Worm (Caenorhabditis elegans) whole organism, L4 larva: ENCODE measurements around the gene fbxc-36.

Source experiments
- F37D6.2 ChIP-seq: sonication (generic microtip); optimal IDR thresholded peaks from 2 replicates; lab custom pipeline; 2016; ENCODE audit warnings: mild to moderate bottlenecking, missing genetic modification characterization, missing compliant biosample characterization
- T26A8.4 ChIP-seq: fragments of 200-800 bp; sonication (Bioruptor generic); IDR thresholded peaks from 2 replicates; pipeline ENCODE4 v1.3.6; 2022; ENCODE audit warnings: missing genetic modification characterization, missing compliant biosample characterization
- Y105C5A.15 ChIP-seq: fragments of 200-800 bp; sonication (Bioruptor generic); IDR thresholded peaks from 2 replicates; pipeline ENCODE4 v1.3.6; 2022; ENCODE audit warnings: missing genetic modification characterization, missing compliant biosample characterization
- Y48G9A.11 ChIP-seq: fragments of 200-800 bp; sonication (Bioruptor generic); IDR thresholded peaks from 2 replicates; pipeline ENCODE4 v1.3.6; 2022; ENCODE audit warnings: missing genetic modification reagents, missing genetic modification characterization, missing compliant biosample characterization
- ZK337.2 ChIP-seq: fragments of 200-800 bp; sonication (Bioruptor generic); IDR thresholded peaks from 2 replicates; pipeline ENCODE4 v1.3.6; 2022; ENCODE audit warnings: missing genetic modification reagents, missing genetic modification characterization, missing compliant biosample characterization
- ZK546.5 ChIP-seq, 2 experiments: sonication (generic microtip); optimal IDR thresholded peaks; 2 replicates each; lab custom pipeline; 2017; ENCODE audit warnings: missing biosample characterization in 2 of 2, missing genetic modification characterization in 2 of 2
- arid-1 ChIP-seq: fragments of 200-800 bp; sonication (Bioruptor generic); conservative IDR thresholded peaks from 2 replicates; pipeline ENCODE4 v1.3.6; 2022; ENCODE audit warnings: missing genetic modification reagents, missing genetic modification characterization, missing compliant biosample characterization
- ceh-20 ChIP-seq: fragments of 200-800 bp; sonication (Bioruptor generic); IDR thresholded peaks from 2 replicates; pipeline ENCODE4 v1.3.6; 2022; ENCODE audit warnings: missing genetic modification reagents, missing genetic modification characterization, missing compliant biosample characterization
- ceh-44 ChIP-seq: fragments of 200-800 bp; sonication (Bioruptor generic); IDR thresholded peaks from 2 replicates; pipeline ENCODE4 v1.3.6; 2022; ENCODE audit warnings: missing genetic modification reagents, missing genetic modification characterization, missing compliant biosample characterization
- ceh-82 ChIP-seq: sonication (generic microtip); optimal IDR thresholded peaks from 2 replicates; lab custom pipeline; 2017; ENCODE audit warnings: missing biosample characterization, missing genetic modification characterization
- cey-2 ChIP-seq: sonication (generic microtip); optimal IDR thresholded peaks from 3 replicates; lab custom pipeline; 2017; ENCODE audit warnings: missing genetic modification characterization, mild to moderate bottlenecking, missing compliant biosample characterization, antibody characterized with exemption, borderline replicate concordance; ENCODE audit not compliant: insufficient read depth
- daf-16 ChIP-seq, 3 experiments: sonication (generic microtip); optimal IDR thresholded peaks; 2 replicates each; lab custom pipeline; 2016 to 2017; ENCODE audit warnings: missing genetic modification characterization in 3 of 3, missing genetic modification reagents in 3 of 3, mild to moderate bottlenecking in 2 of 3, missing compliant biosample characterization in 2 of 3, missing biosample characterization in 1 of 3, moderate library complexity in 1 of 3
- dmd-6 ChIP-seq: fragments of 200-800 bp; sonication (Bioruptor generic); IDR thresholded peaks from 2 replicates; pipeline ENCODE4 v1.3.6; 2022; ENCODE audit warnings: missing genetic modification reagents, missing genetic modification characterization, missing compliant biosample characterization
- dpl-1 ChIP-seq: fragments of 150-350 bp; optimal IDR thresholded peaks from 2 replicates; lab custom pipeline; 2014; ENCODE audit warnings: missing biosample characterization, missing genetic modification reagents, missing genetic modification characterization
- duxl-1 ChIP-seq: sonication (generic microtip); optimal IDR thresholded peaks from 2 replicates; lab custom pipeline; 2016; ENCODE audit warnings: mild to moderate bottlenecking, missing genetic modification characterization, moderate library complexity, missing compliant biosample characterization; ENCODE audit not compliant: poor library complexity
- fkh-10 ChIP-seq: fragments of 150-350 bp; optimal IDR thresholded peaks from 2 replicates; lab custom pipeline; 2014; ENCODE audit warnings: missing biosample characterization, missing genetic modification reagents, missing genetic modification characterization
- gei-8 ChIP-seq: fragments of 200-800 bp; sonication (Bioruptor generic); optimal IDR thresholded peaks from 2 replicates; lab custom pipeline; 2018; ENCODE audit warnings: mild to moderate bottlenecking, missing genetic modification characterization, missing compliant biosample characterization
- hif-1 ChIP-seq, 2 experiments: sonication (generic microtip); optimal IDR thresholded peaks; 2 replicates each; lab custom pipeline; 2016 to 2017; ENCODE audit warnings: missing compliant biosample characterization in 2 of 2, missing genetic modification characterization in 2 of 2, missing genetic modification reagents in 2 of 2, missing genotype in 2 of 2, mild to moderate bottlenecking in 1 of 2
- hmg-1.1 ChIP-seq: fragments of 200-800 bp; sonication (Bioruptor generic); IDR thresholded peaks from 2 replicates; pipeline ENCODE4 v1.3.6; 2022; ENCODE audit warnings: missing genetic modification reagents, missing genetic modification characterization, missing compliant biosample characterization
- jun-1 ChIP-seq: fragments of 150-350 bp; optimal IDR thresholded peaks from 2 replicates; lab custom pipeline; 2014; ENCODE audit warnings: missing biosample characterization, missing genetic modification reagents, missing genetic modification characterization
- lin-1 ChIP-seq: fragments of 200-800 bp; sonication (Bioruptor generic); IDR thresholded peaks from 2 replicates; pipeline ENCODE4 v1.3.6; 2022; ENCODE audit warnings: missing genetic modification reagents, missing genetic modification characterization, missing compliant biosample characterization
- lin-29 ChIP-seq: fragments of 200-800 bp; sonication (Bioruptor generic); IDR thresholded peaks from 2 replicates; pipeline ENCODE4 v1.3.6; 2022; ENCODE audit warnings: missing genetic modification reagents, missing genetic modification characterization, missing compliant biosample characterization
- lin-38 ChIP-seq: fragments of 200-800 bp; sonication (Bioruptor generic); IDR thresholded peaks from 2 replicates; pipeline ENCODE4 v1.3.6; 2022; ENCODE audit warnings: missing genetic modification reagents, missing genetic modification characterization, missing compliant biosample characterization
- lin-39 ChIP-seq: fragments of 150-350 bp; optimal IDR thresholded peaks from 2 replicates; lab custom pipeline; 2014; ENCODE audit warnings: missing biosample characterization, missing genetic modification reagents, missing genetic modification characterization
- mdl-1 ChIP-seq, 2 experiments: fragments of 150-350 bp in 1 of 2; sonication (generic microtip) in 1 of 2; optimal IDR thresholded peaks; 2 replicates each; lab custom pipeline; 2014 to 2017; ENCODE audit warnings: missing biosample characterization in 2 of 2, missing genetic modification characterization in 2 of 2
- mes-2 ChIP-seq: sonication (generic microtip); optimal IDR thresholded peaks from 2 replicates; lab custom pipeline; 2016; ENCODE audit warnings: missing genotype, mild to moderate bottlenecking, missing genetic modification characterization, missing compliant biosample characterization; ENCODE audit not compliant: poor library complexity, severe bottlenecking
- mxl-2 ChIP-seq: fragments of 200-800 bp; sonication (Bioruptor generic); conservative IDR thresholded peaks from 2 replicates; pipeline ENCODE4 v1.3.6; 2022; ENCODE audit warnings: missing genetic modification reagents, missing genetic modification characterization, missing compliant biosample characterization
- nhr-10 ChIP-seq: fragments of 150-350 bp; optimal IDR thresholded peaks from 2 replicates; lab custom pipeline; 2014; ENCODE audit warnings: missing biosample characterization, missing genetic modification characterization
- nhr-102 ChIP-seq: sonication (generic microtip); optimal IDR thresholded peaks from 2 replicates; lab custom pipeline; 2016; ENCODE audit warnings: mild to moderate bottlenecking, missing genetic modification characterization, moderate library complexity, missing compliant biosample characterization
- nhr-25 ChIP-seq: sonication (generic microtip); optimal IDR thresholded peaks from 2 replicates; lab custom pipeline; 2017; ENCODE audit warnings: missing genetic modification characterization, mild to moderate bottlenecking, missing compliant biosample characterization, antibody characterized with exemption, moderate library complexity, borderline replicate concordance; ENCODE audit not compliant: insufficient read depth
- nhr-28 ChIP-seq: fragments of 150-350 bp; optimal IDR thresholded peaks from 2 replicates; lab custom pipeline; 2014; ENCODE audit warnings: missing biosample characterization, missing genetic modification characterization
- nhr-41 ChIP-seq: fragments of 200-800 bp; sonication (Bioruptor generic); IDR thresholded peaks from 2 replicates; pipeline ENCODE4 v1.3.6; 2022; ENCODE audit warnings: missing genetic modification reagents, missing genetic modification characterization, missing compliant biosample characterization
- nhr-42 ChIP-seq: fragments of 200-800 bp; sonication (Bioruptor generic); IDR thresholded peaks from 2 replicates; pipeline ENCODE4 v1.3.6; 2022; ENCODE audit warnings: missing genetic modification characterization, missing compliant biosample characterization
- nhr-48 ChIP-seq: sonication (generic microtip); optimal IDR thresholded peaks from 2 replicates; lab custom pipeline; 2016; ENCODE audit warnings: mild to moderate bottlenecking, missing genetic modification characterization, missing compliant biosample characterization
- nhr-6 ChIP-seq: fragments of 150-350 bp; optimal IDR thresholded peaks from 2 replicates; lab custom pipeline; 2014; ENCODE audit warnings: missing biosample characterization, missing genetic modification characterization
- nhr-76 ChIP-seq: fragments of 150-350 bp; optimal IDR thresholded peaks from 2 replicates; lab custom pipeline; 2014; ENCODE audit warnings: missing biosample characterization, missing genetic modification characterization
- nhr-77 ChIP-seq: fragments of 150-350 bp; optimal IDR thresholded peaks from 2 replicates; lab custom pipeline; 2014; ENCODE audit warnings: missing biosample characterization, missing genetic modification characterization
- php-3 ChIP-seq: fragments of 200-800 bp; sonication (Bioruptor generic); IDR thresholded peaks from 2 replicates; pipeline ENCODE4 v1.3.6; 2022; ENCODE audit warnings: missing genetic modification reagents, missing genetic modification characterization, missing compliant biosample characterization
- pqm-1 ChIP-seq: sonication (generic microtip); optimal IDR thresholded peaks from 2 replicates; lab custom pipeline; 2017; ENCODE audit warnings: missing biosample characterization, missing genetic modification characterization
- rbr-2 ChIP-seq: sonication (generic microtip); optimal IDR thresholded peaks from 2 replicates; lab custom pipeline; 2016; ENCODE audit warnings: missing genotype, missing genetic modification characterization, missing compliant biosample characterization
- set-16 ChIP-seq: fragments of 200-800 bp; sonication (Bioruptor generic); IDR thresholded peaks from 2 replicates; pipeline ENCODE4 v1.3.6; 2022; ENCODE audit warnings: missing genetic modification reagents, missing genetic modification characterization, missing compliant biosample characterization
- skn-1 ChIP-seq: fragments of 150-350 bp; optimal IDR thresholded peaks from 2 replicates; lab custom pipeline; 2014; ENCODE audit warnings: missing biosample characterization, missing genetic modification characterization
- spr-3 ChIP-seq: fragments of 200-800 bp; sonication (Bioruptor generic); optimal IDR thresholded peaks from 2 replicates; lab custom pipeline; 2018; ENCODE audit warnings: mild to moderate bottlenecking, missing genetic modification characterization, missing compliant biosample characterization
- tag-97 ChIP-seq: fragments of 200-800 bp; sonication (Bioruptor generic); IDR thresholded peaks from 2 replicates; pipeline ENCODE4 v1.3.6; 2022; ENCODE audit warnings: missing genetic modification characterization, missing compliant biosample characterization
- tra-1 ChIP-seq: fragments of 200-800 bp; sonication (Bioruptor generic); IDR thresholded peaks from 2 replicates; pipeline ENCODE4 v1.3.6; 2022; ENCODE audit warnings: missing genetic modification reagents, missing genetic modification characterization, missing compliant biosample characterization
- ztf-11 ChIP-seq: fragments of 150-350 bp; optimal IDR thresholded peaks from 2 replicates; lab custom pipeline; 2014; ENCODE audit warnings: missing biosample characterization, missing genetic modification characterization
- ztf-7 ChIP-seq: fragments of 150-350 bp; optimal IDR thresholded peaks from 2 replicates; lab custom pipeline; 2014; ENCODE audit warnings: missing biosample characterization, missing genetic modification characterization

The fbxc-36 gene

DNA sequence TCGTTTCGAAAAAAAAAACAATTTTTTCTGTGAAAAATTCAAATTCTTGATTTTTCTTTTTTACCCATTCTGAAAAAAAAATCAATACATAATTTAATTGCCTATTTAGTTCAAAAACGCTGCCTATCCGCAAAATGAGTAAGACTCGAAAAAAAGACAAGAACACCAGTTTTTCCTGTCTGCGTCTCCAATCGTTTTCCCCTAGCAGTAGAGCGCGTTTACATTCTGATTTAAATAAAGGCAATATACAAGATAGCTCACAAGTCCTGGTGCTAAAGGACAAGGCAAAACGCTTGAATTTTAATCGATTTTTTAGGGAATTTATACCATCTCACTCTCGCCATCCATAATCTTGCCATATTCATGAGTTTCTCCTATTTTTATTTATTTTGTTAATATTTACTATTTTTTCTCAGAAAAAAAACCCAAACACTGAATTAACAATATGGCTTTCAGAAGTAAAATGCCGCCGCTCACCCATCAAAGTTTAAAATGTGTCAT is 27.5 kb upstream of the fbxc-36 start, which contains the start of gene fbxc-33:
TSS of gene fbxc-33 (plus strand) at position 451 of the 501 bp plus-strand sequence.
- TF ChIP-seq mes-2 (tag; lab: Kevin White, UChicago) (peak; percentile 33), lin-38 (GFP tag; lab: Robert Waterston, UW) (peak; percentile 81; the same call in 1 of the 2 replicates), dpl-1 (GFP tag; lab: Kevin White, UChicago) (peak; percentile 41), nhr-6 (tag; lab: Kevin White, UChicago) (peak; percentile 19), ceh-44 (GFP tag; lab: Robert Waterston, UW) (no peak)

DNA sequence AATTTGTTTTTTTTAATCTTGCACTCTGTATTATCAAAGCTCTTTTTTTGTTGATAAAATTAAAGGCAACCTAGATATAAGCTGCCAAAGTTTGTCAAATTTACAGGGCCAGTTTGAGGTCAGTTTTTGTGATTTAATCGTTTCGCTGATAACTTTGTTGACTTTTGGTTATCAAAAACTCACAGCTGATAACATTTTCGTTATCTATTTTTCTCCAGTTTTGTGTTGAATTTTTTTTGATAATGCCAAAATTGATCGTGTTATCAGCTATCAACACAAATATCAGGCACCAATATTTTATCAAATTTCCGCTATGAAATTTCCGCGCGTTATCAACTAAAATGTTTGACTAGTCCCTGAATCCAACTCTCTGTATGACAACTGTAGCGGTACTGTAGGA is 25.6 kb upstream of the fbxc-36 start:
- TF ChIP-seq ztf-11: no peak
- no peak for TF ChIP-seq hmg-1.1
- peak; percentile 59 for TF ChIP-seq jun-1
- no peak for TF ChIP-seq cey-2 (tag; lab: Kevin White, UChicago)
- TF ChIP-seq nhr-25 (tag; lab: Kevin White, UChicago): no peak
- no peak for TF ChIP-seq F37D6.2 (tag; lab: Kevin White, UChicago)
- TF ChIP-seq nhr-76 (tag; lab: Kevin White, UChicago): no peak
- TF ChIP-seq ZK337.2 (GFP tag; lab: Robert Waterston, UW): no peak
- peak; percentile 95 for TF ChIP-seq tra-1 (GFP tag; lab: Robert Waterston, UW)
- peak; percentile 84 for TF ChIP-seq nhr-102 (tag; lab: Kevin White, UChicago)
- peak; percentile 95 for TF ChIP-seq nhr-77 (tag; lab: Kevin White, UChicago)
- no peak for TF ChIP-seq rbr-2 (tag; lab: Kevin White, UChicago)
- TF ChIP-seq nhr-41 (GFP tag; lab: Robert Waterston, UW): peak; percentile 85; the same call in 1 of the 2 replicates
- TF ChIP-seq ztf-7 (tag; lab: Kevin White, UChicago): no peak
- peak; percentile 20 for TF ChIP-seq duxl-1 (tag; lab: Kevin White, UChicago)
- TF ChIP-seq hif-1 (tag; optimal IDR thresholded peaks at IDR 0.05; lab: Kevin White, UChicago): no peak
- TF ChIP-seq skn-1 (tag; lab: Kevin White, UChicago): no peak
- TF ChIP-seq nhr-48 (tag; lab: Kevin White, UChicago): no peak
- TF ChIP-seq pqm-1 (tag; lab: Kevin White, UChicago): peak; percentile 100
- TF ChIP-seq Y48G9A.11 (GFP tag; lab: Robert Waterston, UW): no peak
- TF ChIP-seq php-3 (GFP tag; lab: Robert Waterston, UW): peak; percentile 91
- peak; percentile 98 for TF ChIP-seq dmd-6 (GFP tag; lab: Robert Waterston, UW)
- no peak for TF ChIP-seq lin-39 (tag; lab: Kevin White, UChicago)
- TF ChIP-seq tag-97 (GFP tag; lab: Robert Waterston, UW): no peak
- peak; percentile 9 for TF ChIP-seq nhr-10 (tag; lab: Kevin White, UChicago)
- TF ChIP-seq ceh-44 (GFP tag; lab: Robert Waterston, UW): no peak
- no peak for TF ChIP-seq arid-1
- peak; percentile 42; the same call in 1 of the 2 replicates for TF ChIP-seq ceh-20
- no peak for TF ChIP-seq T26A8.4
- TF ChIP-seq ceh-82 (tag; lab: Kevin White, UChicago): no peak
- TF ChIP-seq lin-1 (GFP tag; lab: Robert Waterston, UW): peak; percentile 98
- no peak for TF ChIP-seq ZK546.5 (tag; optimal IDR thresholded peaks at IDR 0.05; lab: Kevin White, UChicago)
- TF ChIP-seq spr-3 (GFP tag; lab: Kevin White, UChicago): no peak
- TF ChIP-seq gei-8 (GFP tag; lab: Kevin White, UChicago): no peak
- no peak for TF ChIP-seq dpl-1 (GFP tag; lab: Kevin White, UChicago)
- no peak for TF ChIP-seq set-16 (GFP tag; lab: Robert Waterston, UW)
- 0 out of 2 replicates have a peak, but pooled peaks have one; percentile 32 for TF ChIP-seq nhr-42 (GFP tag; lab: Robert Waterston, UW)
- peak in 1 of 2 experiments; percentile 1 for TF ChIP-seq mdl-1 (tag; optimal IDR thresholded peaks at IDR 0.05; lab: Kevin White, UChicago)
- no peak for TF ChIP-seq mxl-2 (GFP tag; lab: Robert Waterston, UW)
- peak in 1 of 2 experiments; percentile 16 for TF ChIP-seq daf-16 (GFP tag; optimal IDR thresholded peaks at IDR 0.05; lab: Kevin White, UChicago)
- TF ChIP-seq daf-16 (tag; optimal IDR thresholded peaks at IDR 0.05; lab: Kevin White, UChicago): peak; percentile 97
- TF ChIP-seq fkh-10: no peak
- no peak for TF ChIP-seq Y105C5A.15 (GFP tag; lab: Robert Waterston, UW)
- peak; percentile 79 for TF ChIP-seq nhr-6 (tag; lab: Kevin White, UChicago)
- no peak for TF ChIP-seq lin-29 (GFP tag; lab: Robert Waterston, UW)
- TF ChIP-seq nhr-28 (tag; lab: Kevin White, UChicago): peak; percentile 95
